Worm (Caenorhabditis elegans) whole organism, midembryonic: ENCODE measurements around the gene W05E10.2.

Experiments used
- flt-1 ChIP-seq: fragments of 200-800 bp; sonication (Bioruptor generic); IDR thresholded peaks from 2 replicates; pipeline ENCODE4 v1.3.6; 2022; ENCODE audit warnings: missing genetic modification characterization, missing compliant biosample characterization
- klf-2 ChIP-seq: fragments of 200-800 bp; sonication (Bioruptor generic); conservative IDR thresholded peaks from 2 replicates; pipeline ENCODE4 v1.3.6; 2022; ENCODE audit warnings: missing genetic modification reagents, missing genetic modification characterization, missing compliant biosample characterization
- med-1 ChIP-seq: sonication (generic microtip); optimal IDR thresholded peaks from 2 replicates; lab custom pipeline; 2017; ENCODE audit warnings: missing genetic modification characterization, mild to moderate bottlenecking, missing compliant biosample characterization, antibody characterized with exemption, missing genetic modification reagents; ENCODE audit not compliant: insufficient read depth
- ref-1 ChIP-seq: fragments of 200-800 bp; sonication (Bioruptor generic); conservative IDR thresholded peaks from 2 replicates; pipeline ENCODE4 v1.3.6; 2022; ENCODE audit warnings: missing genetic modification reagents, missing genetic modification characterization, missing compliant biosample characterization

DNA sequence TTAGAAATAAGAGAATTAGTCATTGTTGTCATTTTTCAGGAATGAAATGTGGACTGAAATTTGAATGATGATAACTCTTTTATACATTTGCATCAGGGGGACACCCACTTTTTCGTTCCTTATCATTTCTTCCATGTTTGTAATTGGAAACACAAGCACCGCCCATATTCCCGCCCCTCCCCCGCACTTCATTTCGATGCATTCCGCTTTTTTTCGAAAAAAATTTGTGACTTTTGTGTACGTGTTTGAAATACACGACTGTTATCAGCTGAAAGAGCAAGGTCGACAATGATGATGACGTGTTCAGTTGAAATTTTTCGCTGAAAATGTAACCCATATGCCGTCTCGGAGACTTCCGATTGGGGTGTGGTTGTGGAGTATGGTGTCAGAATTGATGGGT, 36.3 kb upstream of the W05E10.2 start, which contains the start of gene zip-10:
- TF ChIP-seq flt-1 (GFP tag; lab: Robert Waterston, UW) (no peak), med-1 (GFP tag; lab: Kevin White, UChicago) (no peak), ref-1 (GFP tag; lab: Robert Waterston, UW) (no peak), klf-2 (GFP tag; lab: Robert Waterston, UW) (no peak)
